Worm (Caenorhabditis elegans) whole organism, L1 larva: ENCODE measurements around the gene K08H2.3.

Experiments used
- C04F5.9 ChIP-seq: sonication (generic microtip); optimal IDR thresholded peaks from 2 replicates; lab custom pipeline; 2016; ENCODE audit warnings: missing genetic modification characterization, missing compliant biosample characterization
- aly-2 ChIP-seq: fragments of 150-350 bp; optimal IDR thresholded peaks from 2 replicates; lab custom pipeline; 2014; ENCODE audit warnings: missing biosample characterization, missing genetic modification characterization
- ceh-90 ChIP-seq: sonication (generic microtip); optimal IDR thresholded peaks from 2 replicates; lab custom pipeline; 2016; ENCODE audit warnings: missing genetic modification characterization, missing compliant biosample characterization
- elt-2 ChIP-seq: sonication (generic microtip); optimal IDR thresholded peaks from 2 replicates; lab custom pipeline; 2016; ENCODE audit warnings: missing genetic modification characterization, mild to moderate bottlenecking, inconsistent platforms, missing compliant biosample characterization, missing genetic modification reagents
- lin-39 ChIP-seq: fragments of 150-350 bp; optimal IDR thresholded peaks from 2 replicates; lab custom pipeline; 2014; ENCODE audit warnings: missing biosample characterization, missing genetic modification reagents, missing genetic modification characterization
- lsy-2 ChIP-seq, 2 experiments: fragments of 150-350 bp; optimal IDR thresholded peaks; 2 replicates each; lab custom pipeline; 2014; ENCODE audit warnings: missing biosample characterization in 2 of 2, missing genetic modification characterization in 2 of 2
- unc-62 ChIP-seq: fragments of 150-350 bp; optimal IDR thresholded peaks from 2 replicates; lab custom pipeline; 2014; ENCODE audit warnings: missing biosample characterization, missing genetic modification reagents, missing genetic modification characterization
- vab-15 ChIP-seq: sonication (generic microtip); optimal IDR thresholded peaks from 2 replicates; lab custom pipeline; 2017; ENCODE audit warnings: missing genotype, mild to moderate bottlenecking, missing genetic modification characterization, missing compliant biosample characterization

- peak; percentile 24 to 65 for TF ChIP-seq lsy-2 (tag; optimal IDR thresholded peaks at IDR 0.05; lab: Kevin White, UChicago)
- TF ChIP-seq unc-62 = no peak
- no peak for TF ChIP-seq aly-2 (tag; lab: Kevin White, UChicago)
- TF ChIP-seq C04F5.9 (tag; lab: Kevin White, UChicago) = no peak
- TF ChIP-seq lin-39 (tag; lab: Kevin White, UChicago) = peak; percentile 46
- no peak for TF ChIP-seq ceh-90 (tag; lab: Kevin White, UChicago)
- no peak for TF ChIP-seq vab-15 (tag; lab: Kevin White, UChicago)
- TF ChIP-seq elt-2 (tag; lab: Kevin White, UChicago) = no peak
These were observed 26.7 kb upstream of the K08H2.3 start for ce11 chrX:13210478-13210877.
